Worm (Caenorhabditis elegans) whole organism, early embryonic: ENCODE data around the gene tat-1.
"Not testable (repeated sequence)": the region's sequence is repeated elsewhere in the genome, so short reads cannot be mapped to it uniquely, and the experiment has no call there.

Experiments used
- B0310.2 ChIP-seq: sonication (generic microtip); optimal IDR thresholded peaks from 2 replicates; lab custom pipeline; 2016; ENCODE audit warnings: mild to moderate bottlenecking, missing genetic modification characterization, missing compliant biosample characterization
- F13C5.2 ChIP-seq: sonication (generic microtip); optimal IDR thresholded peaks from 2 replicates; lab custom pipeline; 2017; ENCODE audit warnings: mild to moderate bottlenecking, missing genetic modification characterization, inconsistent platforms, missing compliant biosample characterization
- aly-1 ChIP-seq: sonication (generic microtip); optimal IDR thresholded peaks from 2 replicates; lab custom pipeline; 2016; ENCODE audit warnings: missing genetic modification characterization, missing compliant biosample characterization
- ama-1 ChIP-seq: fragments of 150-350 bp; optimal IDR thresholded peaks from 2 replicates; lab custom pipeline; 2014
- ceh-13 ChIP-seq: fragments of 200-800 bp; sonication (Bioruptor generic); optimal IDR thresholded peaks from 2 replicates; lab custom pipeline; 2018; ENCODE audit warnings: mild to moderate bottlenecking, missing genetic modification characterization, missing compliant biosample characterization
- ceh-36 ChIP-seq: sonication (generic microtip); optimal IDR thresholded peaks from 2 replicates; lab custom pipeline; 2016; ENCODE audit warnings: missing genetic modification characterization, inconsistent platforms, missing compliant biosample characterization
- ets-7 ChIP-seq: sonication (generic microtip); optimal IDR thresholded peaks from 2 replicates; lab custom pipeline; 2016; ENCODE audit warnings: missing genotype, missing genetic modification characterization, missing compliant biosample characterization
- flt-1 ChIP-seq: fragments of 200-800 bp; sonication (Bioruptor generic); IDR thresholded peaks from 2 replicates; pipeline ENCODE4 v1.3.6; 2022; ENCODE audit warnings: missing genetic modification characterization, missing compliant biosample characterization
- hmbx-1 ChIP-seq: sonication (generic microtip); optimal IDR thresholded peaks from 2 replicates; lab custom pipeline; 2016; ENCODE audit warnings: mild to moderate bottlenecking, missing genetic modification characterization, missing compliant biosample characterization
- hmg-4 ChIP-seq: fragments of 200-800 bp; sonication (Bioruptor generic); optimal IDR thresholded peaks from 2 replicates; lab custom pipeline; 2018; ENCODE audit warnings: mild to moderate bottlenecking, missing genetic modification characterization, missing compliant biosample characterization
- hnd-1 ChIP-seq: sonication (generic microtip); optimal IDR thresholded peaks from 2 replicates; lab custom pipeline; 2016; ENCODE audit warnings: missing genetic modification characterization, missing compliant biosample characterization
- pes-1 ChIP-seq: fragments of 200-800 bp; sonication (Bioruptor generic); IDR thresholded peaks from 2 replicates; pipeline ENCODE4 v1.3.6; 2022; ENCODE audit warnings: missing genetic modification reagents, missing genetic modification characterization, missing compliant biosample characterization
- scrt-1 ChIP-seq: fragments of 200-800 bp; sonication (Bioruptor generic); IDR thresholded peaks from 2 replicates; pipeline ENCODE4 v1.3.6; 2022; ENCODE audit warnings: missing genetic modification characterization, missing compliant biosample characterization
- sea-1 ChIP-seq: fragments of 200-800 bp; sonication (Bioruptor generic); conservative IDR thresholded peaks from 2 replicates; pipeline ENCODE4 v1.3.6; 2022; ENCODE audit warnings: missing genetic modification characterization, missing compliant biosample characterization
- tbx-11 ChIP-seq: fragments of 200-800 bp; sonication (Bioruptor generic); IDR thresholded peaks from 2 replicates; pipeline ENCODE4 v1.3.6; 2022; ENCODE audit warnings: missing genetic modification characterization, missing compliant biosample characterization
- tbx-37 ChIP-seq: fragments of 200-800 bp; sonication (Bioruptor generic); conservative IDR thresholded peaks from 2 replicates; pipeline ENCODE4 v1.3.6; 2022; ENCODE audit warnings: missing genetic modification reagents, missing genetic modification characterization, missing compliant biosample characterization
- tra-4 ChIP-seq: sonication (generic microtip); optimal IDR thresholded peaks from 2 replicates; lab custom pipeline; 2017; ENCODE audit warnings: missing genetic modification characterization, missing compliant biosample characterization

tat-1 gene

DNA sequence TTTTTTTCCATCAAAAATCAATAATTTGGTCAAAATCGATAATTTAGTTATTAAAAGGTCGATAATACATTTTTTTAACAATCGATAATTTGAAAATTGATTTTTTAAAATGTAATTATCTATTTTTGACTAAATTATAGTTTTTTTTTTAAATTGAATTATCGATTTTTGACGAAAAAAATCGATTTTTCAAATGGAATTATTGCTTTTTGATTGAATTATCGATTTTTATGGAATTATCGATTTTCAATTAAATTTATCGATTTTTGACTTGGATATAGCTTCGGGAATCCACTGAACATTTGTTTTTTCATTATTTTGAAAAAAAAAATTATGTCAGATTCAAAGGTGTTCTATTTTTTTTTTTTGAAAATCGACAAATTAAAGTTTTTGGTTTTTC is 11.2 kb downstream of the tat-1 start:
- no peak for TF ChIP-seq ceh-13 (GFP tag; lab: Kevin White, UChicago)

DNA sequence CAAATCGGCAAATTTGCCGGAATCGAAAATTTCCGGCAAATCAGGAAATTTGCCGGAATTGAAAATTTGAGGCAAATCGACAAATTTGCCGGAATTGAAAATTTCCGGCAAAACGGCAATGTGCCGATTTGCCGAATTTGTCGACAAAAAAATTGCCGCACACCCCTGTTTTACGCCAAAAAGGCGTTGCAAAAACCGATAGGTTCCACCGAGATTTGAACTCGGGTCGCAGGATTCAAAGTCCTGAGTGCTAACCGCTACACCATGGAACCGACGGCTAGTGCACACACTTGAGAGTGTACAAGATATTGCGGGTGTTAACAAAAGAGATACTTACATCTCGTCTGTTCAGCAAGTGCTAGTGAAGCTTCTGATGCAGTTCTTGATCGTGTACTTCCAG is 21.8 kb downstream of the tat-1 start:
- TF ChIP-seq B0310.2 (tag; lab: Kevin White, UChicago) (peak; percentile 22), ceh-36 (tag; lab: Kevin White, UChicago) (peak; percentile 54), ama-1 (lab: Kevin White, UChicago) (no peak), tbx-37 (GFP tag; lab: Robert Waterston, UW) (peak; percentile 48; the same call in 1 of the 2 replicates), tra-4 (tag; lab: Kevin White, UChicago) (no peak), hmg-4 (GFP tag; lab: Kevin White, UChicago) (peak; percentile 8), flt-1 (GFP tag; lab: Robert Waterston, UW) (peak; percentile 75), scrt-1 (GFP tag; lab: Robert Waterston, UW) (peak; percentile 77), tbx-11 (GFP tag; lab: Robert Waterston, UW) (peak; percentile 56; the same call in 1 of the 2 replicates), pes-1 (GFP tag; lab: Robert Waterston, UW) (peak; percentile 81), ets-7 (tag; lab: Kevin White, UChicago) (no peak), aly-1 (tag; lab: Kevin White, UChicago) (peak; percentile 68), hnd-1 (tag; lab: Kevin White, UChicago) (peak; percentile 6), sea-1 (GFP tag; lab: Robert Waterston, UW) (no peak), F13C5.2 (tag; lab: Kevin White, UChicago) (peak; percentile 40), hmbx-1 (tag; lab: Kevin White, UChicago) (peak; percentile 15), ceh-13 (GFP tag; lab: Kevin White, UChicago) (peak; percentile 31)

ce11 chrIII:12398468-12398867 is 23.1 kb downstream of the tat-1 start:
- TF ChIP-seq ceh-13 (GFP tag; lab: Kevin White, UChicago) (no peak), flt-1 (GFP tag; lab: Robert Waterston, UW) (no peak), scrt-1 (GFP tag; lab: Robert Waterston, UW) (no peak), ama-1 (lab: Kevin White, UChicago) (no peak), ets-7 (tag; lab: Kevin White, UChicago) (no peak), F13C5.2 (tag; lab: Kevin White, UChicago) (no peak), tbx-37 (GFP tag; lab: Robert Waterston, UW) (no peak), tbx-11 (GFP tag; lab: Robert Waterston, UW) (no peak), hmg-4 (GFP tag; lab: Kevin White, UChicago) (no peak), pes-1 (GFP tag; lab: Robert Waterston, UW) (no peak), hmbx-1 (tag; lab: Kevin White, UChicago) (no peak), hnd-1 (tag; lab: Kevin White, UChicago) (no peak), sea-1 (GFP tag; lab: Robert Waterston, UW) (no peak), aly-1 (tag; lab: Kevin White, UChicago) (no peak), B0310.2 (tag; lab: Kevin White, UChicago) (no peak), ceh-36 (tag; lab: Kevin White, UChicago) (no peak), tra-4 (tag; lab: Kevin White, UChicago) (no peak)

DNA sequence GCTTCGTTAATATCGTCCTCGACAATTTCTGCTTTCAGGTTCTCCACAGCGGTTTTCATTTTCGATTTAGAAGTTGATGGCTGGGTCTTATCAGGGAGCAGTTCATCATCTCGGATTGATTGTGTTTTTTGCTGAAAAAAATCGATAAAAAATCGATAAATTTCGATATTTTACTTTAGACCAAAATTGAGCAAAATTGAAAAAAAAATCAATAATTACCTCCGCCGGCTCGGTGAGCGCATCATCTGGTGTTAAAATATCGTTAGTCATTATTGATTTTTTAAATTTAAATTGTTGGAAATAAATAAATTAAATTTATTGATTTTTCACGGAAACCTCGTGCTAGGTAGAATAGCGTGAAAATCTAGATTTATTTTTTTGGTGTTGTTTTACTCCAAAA is 26.4 kb downstream of the tat-1 start, which contains the start of gene Y49E10.10:
TSS of gene Y49E10.10 (plus strand) at position 381 of the 400 bp plus-strand sequence.
- TF ChIP-seq ama-1 (lab: Kevin White, UChicago) (no peak), flt-1 (GFP tag; lab: Robert Waterston, UW) (no peak), aly-1 (tag; lab: Kevin White, UChicago) (no peak), sea-1 (GFP tag; lab: Robert Waterston, UW) (no peak), hnd-1 (tag; lab: Kevin White, UChicago) (no peak), hmbx-1 (tag; lab: Kevin White, UChicago) (no peak), tra-4 (tag; lab: Kevin White, UChicago) (no peak), ceh-36 (tag; lab: Kevin White, UChicago) (no peak), ceh-13 (GFP tag; lab: Kevin White, UChicago) (no peak), F13C5.2 (tag; lab: Kevin White, UChicago) (no peak), ets-7 (tag; lab: Kevin White, UChicago) (no peak), tbx-37 (GFP tag; lab: Robert Waterston, UW) (no peak), tbx-11 (GFP tag; lab: Robert Waterston, UW) (no peak), scrt-1 (GFP tag; lab: Robert Waterston, UW) (no peak), hmg-4 (GFP tag; lab: Kevin White, UChicago) (no peak), B0310.2 (tag; lab: Kevin White, UChicago) (no peak), pes-1 (GFP tag; lab: Robert Waterston, UW) (no peak)

ce11 chrIII:12388106-12388505 is 33.4 kb downstream of the tat-1 start:
- TF ChIP-seq tbx-11 (GFP tag; lab: Robert Waterston, UW) (no peak), scrt-1 (GFP tag; lab: Robert Waterston, UW) (no peak), tbx-37 (GFP tag; lab: Robert Waterston, UW) (no peak), hmg-4 (GFP tag; lab: Kevin White, UChicago) (no peak), pes-1 (GFP tag; lab: Robert Waterston, UW) (no peak), ceh-13 (GFP tag; lab: Kevin White, UChicago) (no peak)

DNA sequence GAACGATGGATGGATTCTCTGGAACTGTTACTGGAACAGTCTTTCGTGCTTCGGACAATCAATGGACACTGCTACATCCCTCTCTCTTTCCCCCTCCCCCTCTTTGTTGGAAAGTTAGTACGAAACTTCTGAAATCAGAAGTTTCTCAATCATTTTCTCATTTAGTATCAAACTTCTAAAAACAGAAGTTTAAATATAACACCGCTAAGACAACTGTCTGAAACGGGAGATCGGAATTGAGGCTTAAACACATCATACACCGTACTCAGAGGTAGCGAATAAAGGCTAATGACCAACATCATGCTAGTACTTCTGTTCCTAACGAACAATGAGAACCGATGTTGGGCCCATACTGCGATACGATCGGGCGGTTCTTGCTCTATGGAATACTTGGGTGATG is 34.9 kb downstream of the tat-1 start, which contains the start of gene Y49E10.30:
TSS of gene Y49E10.30 (plus strand) at position 301 of the 400 bp plus-strand sequence.
- not testable (repeated sequence) for TF ChIP-seq aly-1 (tag; lab: Kevin White, UChicago); hmg-4 (GFP tag; lab: Kevin White, UChicago); hnd-1 (tag; lab: Kevin White, UChicago)

- TF ChIP-seq hnd-1, ets-7, ceh-36 (tag; lab: Kevin White, UChicago): not testable (repeated sequence)
Measured at ce11 chrIII:12383709-12384108, 37.8 kb downstream of the tat-1 start, which contains the start of gene Y49E10.4. TSS of gene Y49E10.4 (minus strand) at chrIII:12383809.
